Worm (Caenorhabditis elegans): ENCODE data around the gene sto-5.

ce11 chrX:16871355-16871754, 46.1 kb upstream of the sto-5 start:
- TF ChIP-seq pha-4 (tag; optimal IDR thresholded peaks at IDR 0.05) = no peak
- TF ChIP-seq unc-39 (tag; optimal IDR thresholded peaks at IDR 0.05) = no peak
- no peak for TF ChIP-seq mep-1 (tag; optimal IDR thresholded peaks at IDR 0.05)
- no peak for TF ChIP-seq blmp-1 (tag; optimal IDR thresholded peaks at IDR 0.05)
- no peak for TF ChIP-seq unc-120 (tag; optimal IDR thresholded peaks at IDR 0.05; ENCODE audit: poor library complexity, severe bottlenecking)
- no peak for TF ChIP-seq ces-1 (GFP tag; optimal IDR thresholded peaks at IDR 0.05)
- TF ChIP-seq elt-1 (tag; optimal IDR thresholded peaks at IDR 0.05; ENCODE audit: borderline replicate concordance, insufficient read depth) = no peak
- no peak for TF ChIP-seq lin-13 (tag; optimal IDR thresholded peaks at IDR 0.05)
- no peak for TF ChIP-seq ztf-11 (tag; optimal IDR thresholded peaks at IDR 0.05)

Data from whole organism, mixed stage, embryonic.